Fruit fly (Drosophila melanogaster) Kc167 (cell line): Measurements from ENCODE around the gene CG15012.

Source experiments
- Myc ChIP-seq: fragments of >200 bp; optimal IDR thresholded peaks from 2 replicates; lab custom pipeline; 2017; ENCODE audit warnings: missing external identifiers
- Sin3A ChIP-seq: fragments of >200 bp; optimal IDR thresholded peaks from 2 replicates; lab custom pipeline; 2018; ENCODE audit warnings: missing external identifiers
- h ChIP-seq: fragments of >200 bp; optimal IDR thresholded peaks from 3 replicates; lab custom pipeline; 2018; ENCODE audit warnings: missing external identifiers
- insv ChIP-seq: fragments of >200 bp; optimal IDR thresholded peaks from 3 replicates; lab custom pipeline; 2018; ENCODE audit warnings: missing external identifiers
- psq ChIP-seq: fragments of >200 bp; optimal IDR thresholded peaks from 2 replicates; lab custom pipeline; 2017; ENCODE audit warnings: missing external identifiers
- ttk ChIP-seq: sonication (Bioruptor generic); optimal IDR thresholded peaks from 2 replicates; lab custom pipeline; 2017; ENCODE audit warnings: missing external identifiers

Gene CG15012

dm6 chr3L:4292120-4292697 is at the start of gene CG15012, which contains the start of gene Fdx2:
CG15012 (minus strand) TSS chr3L:4292246.
Fdx2 (plus strand) TSS chr3L:4292482.
- TF ChIP-seq h (lab: Kevin White, UChicago), result no peak
- TF ChIP-seq Sin3A, result no peak
- no peak for TF ChIP-seq insv
- TF ChIP-seq psq, result no peak
- TF ChIP-seq ttk (lab: Kevin White, UChicago), result no peak
- TF ChIP-seq Myc (lab: Kevin White, UChicago), result no peak

DNA sequence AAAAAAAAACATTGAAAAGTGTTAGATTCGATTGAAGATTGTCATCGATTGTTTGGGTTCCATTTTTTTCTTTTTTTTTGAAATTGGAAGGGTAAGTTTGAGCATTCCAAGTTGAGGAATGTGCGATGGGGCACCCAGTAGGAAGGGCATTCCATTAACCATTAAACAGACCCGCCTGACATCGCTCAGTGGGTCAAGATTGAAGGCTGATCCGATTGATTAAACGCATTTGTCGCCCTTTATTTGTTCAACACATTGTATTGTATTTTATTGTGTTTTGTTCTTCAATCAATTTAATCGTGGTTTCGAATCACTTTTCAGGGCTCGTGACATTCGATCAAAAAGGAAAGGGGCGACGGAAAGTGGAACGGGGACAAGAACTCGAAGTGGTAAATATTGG is 49.0 kb upstream of the CG15012 start:
- TF ChIP-seq insv, result no peak
- TF ChIP-seq ttk (lab: Kevin White, UChicago), result no peak
- no peak for TF ChIP-seq Sin3A
- no peak for TF ChIP-seq Myc (lab: Kevin White, UChicago)
- no peak for TF ChIP-seq h (lab: Kevin White, UChicago)
- TF ChIP-seq psq, result no peak

dm6 chr3L:4340227-4340626 is 48.2 kb upstream of the CG15012 start:
- TF ChIP-seq Myc (lab: Kevin White, UChicago) (no peak), Sin3A (no peak), ttk (lab: Kevin White, UChicago) (no peak), h (lab: Kevin White, UChicago) (no peak), insv (no peak), psq (no peak)

dm6 chr3L:4339525-4339924 is 47.5 kb upstream of the CG15012 start:
- no peak for TF ChIP-seq insv
- no peak for TF ChIP-seq h (lab: Kevin White, UChicago)
- no peak for TF ChIP-seq Myc (lab: Kevin White, UChicago)
- no peak for TF ChIP-seq ttk (lab: Kevin White, UChicago)
- TF ChIP-seq Sin3A, result no peak
- TF ChIP-seq psq, result no peak

DNA sequence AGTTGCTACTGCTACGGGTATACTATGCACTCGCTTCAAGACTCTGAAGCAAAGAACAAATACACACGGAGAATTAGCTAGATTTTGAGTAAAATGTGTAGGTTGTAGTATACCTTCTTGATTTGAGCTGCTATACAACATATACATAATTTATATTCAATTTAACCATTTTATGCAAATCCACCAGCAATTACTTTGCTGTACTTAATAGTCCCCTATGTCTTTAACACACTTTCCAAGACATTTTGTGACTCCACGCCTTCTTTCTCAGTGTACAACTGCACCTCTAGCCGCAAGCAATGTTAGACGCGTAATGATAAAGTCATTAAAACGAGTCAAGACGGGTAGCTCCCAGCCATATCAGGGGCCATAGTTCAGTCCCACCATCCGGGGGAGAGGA is 44.5 kb upstream of the CG15012 start:
- TF ChIP-seq h (lab: Kevin White, UChicago) (no peak), Myc (lab: Kevin White, UChicago) (no peak), insv (no peak), ttk (lab: Kevin White, UChicago) (no peak), psq (no peak), Sin3A (no peak)

DNA sequence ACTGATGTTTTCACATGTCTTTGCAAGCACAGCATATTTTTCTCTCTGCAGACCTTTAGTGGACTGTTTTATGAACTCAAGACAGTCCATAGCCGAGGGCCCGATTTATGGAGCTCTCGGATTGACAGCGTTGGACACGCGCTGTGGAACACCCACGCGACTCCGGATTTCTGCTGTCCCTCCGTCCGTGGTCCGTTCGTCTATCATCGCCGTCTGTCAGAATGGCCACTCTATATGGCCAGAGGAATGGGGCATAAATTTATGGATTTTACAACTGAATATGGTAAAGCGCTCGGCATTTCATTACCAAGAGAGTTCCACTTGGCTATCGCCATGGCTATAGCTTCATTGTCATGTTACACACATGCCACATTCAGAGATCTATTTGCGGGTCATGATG is 36.0 kb upstream of the CG15012 start:
- no peak for TF ChIP-seq Sin3A
- no peak for TF ChIP-seq insv
- TF ChIP-seq Myc (lab: Kevin White, UChicago), result no peak
- no peak for TF ChIP-seq ttk (lab: Kevin White, UChicago)
- no peak for TF ChIP-seq psq
- no peak for TF ChIP-seq h (lab: Kevin White, UChicago)

DNA sequence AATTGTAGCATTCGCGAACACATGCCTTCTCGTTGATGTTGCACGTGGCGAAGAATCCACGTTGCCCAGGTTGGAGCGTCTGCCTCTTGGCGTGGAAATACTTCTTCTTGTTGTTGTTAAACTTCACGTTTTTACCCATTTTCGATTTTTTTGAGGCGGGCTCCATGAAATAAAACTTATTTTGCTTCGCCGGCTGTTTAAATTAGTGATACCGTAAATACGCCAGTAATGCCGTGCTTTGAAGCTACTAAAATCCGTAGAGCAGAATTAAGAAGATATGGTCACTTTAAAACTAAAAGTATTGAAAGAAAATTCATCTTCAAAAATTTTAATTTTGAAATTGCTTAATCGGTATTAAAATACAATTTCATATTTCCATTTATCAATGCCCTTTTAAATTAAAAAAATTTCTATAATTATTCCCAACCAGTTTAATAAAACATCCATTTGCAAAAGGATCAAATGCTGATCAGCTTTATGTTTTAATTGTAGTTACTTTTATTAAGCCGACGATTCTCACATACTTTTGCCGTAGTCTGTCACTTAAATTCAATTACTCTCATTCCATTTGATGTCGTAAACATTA is 30.1 kb upstream of the CG15012 start, which contains the start of gene CG15014:
Gene CG15014, minus strand, starts transcription at position 228 of the 586 bp plus-strand sequence.
- TF ChIP-seq ttk (lab: Kevin White, UChicago) (no peak), psq (no peak), h (lab: Kevin White, UChicago) (no peak), Myc (lab: Kevin White, UChicago) (no peak), insv (no peak), Sin3A (no peak)

DNA sequence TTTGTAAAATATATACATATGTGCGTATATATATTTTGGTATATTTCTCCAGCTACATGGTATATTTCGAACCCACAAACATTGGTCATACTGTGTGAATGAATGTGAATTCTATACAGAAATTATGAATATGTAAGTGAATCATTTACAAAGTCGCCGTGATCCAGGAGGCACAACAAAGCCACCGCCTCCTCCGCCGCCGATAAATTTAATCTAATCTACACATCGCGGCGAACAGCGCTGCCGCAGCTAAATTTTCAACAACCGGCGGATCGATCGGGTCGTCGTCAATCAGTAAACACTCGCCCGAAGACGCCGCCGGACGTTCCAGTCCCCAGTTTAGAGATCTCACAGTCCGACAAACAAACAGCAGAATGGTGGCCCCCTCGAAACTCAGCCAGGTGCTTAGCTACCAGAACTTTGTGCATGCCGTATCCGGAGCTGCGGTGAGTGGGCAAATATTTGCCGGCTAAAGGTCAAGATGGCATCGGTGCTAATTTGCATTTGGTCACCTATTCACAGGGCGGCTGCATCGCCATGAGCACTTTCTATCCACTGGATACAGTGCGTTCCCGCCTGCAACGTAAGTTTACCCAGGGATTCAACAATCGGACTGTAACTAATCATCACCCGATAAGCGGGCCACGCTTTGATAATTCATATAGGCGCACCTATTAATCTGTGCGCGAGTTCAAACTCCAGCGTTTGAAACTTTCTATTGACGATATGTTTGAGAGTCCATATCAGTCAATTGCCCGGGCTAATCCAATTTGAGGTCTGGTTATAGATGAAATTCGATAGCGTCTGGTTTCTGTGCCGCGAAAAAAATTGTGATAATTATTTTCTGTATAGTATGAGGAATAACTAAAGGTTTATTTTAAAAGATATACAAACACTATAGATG is 26.9 kb upstream of the CG15012 start, which contains the start of gene PMP34:
Gene PMP34, plus strand, starts transcription at position 79 of the 904 bp plus-strand sequence.
- TF ChIP-seq ttk (lab: Kevin White, UChicago), result no peak
- no peak for TF ChIP-seq insv
- TF ChIP-seq Myc (lab: Kevin White, UChicago), result no peak
- no peak for TF ChIP-seq Sin3A
- no peak for TF ChIP-seq h (lab: Kevin White, UChicago)
- no peak for TF ChIP-seq psq

DNA sequence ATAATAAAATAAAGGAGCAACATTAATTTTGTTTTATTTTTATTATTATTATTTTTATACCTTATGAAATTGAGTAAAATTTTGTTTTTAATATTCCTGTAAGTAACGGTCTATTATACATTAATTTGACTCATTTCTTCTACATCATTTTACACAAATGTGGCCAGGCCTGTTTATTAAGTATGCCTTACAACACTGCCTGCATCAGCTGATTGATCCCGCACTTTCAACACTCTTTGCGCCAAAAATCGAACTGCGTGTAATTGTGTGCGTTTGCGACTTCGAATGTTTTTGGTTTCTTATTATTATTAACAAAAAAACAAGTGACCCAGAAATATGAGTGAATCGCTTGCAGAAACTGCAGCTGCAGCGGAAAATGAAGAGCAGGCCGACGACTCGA is 21.3 kb upstream of the CG15012 start, which contains the start of gene Claspin:
Gene Claspin, plus strand, starts transcription at position 185 of the 400 bp plus-strand sequence.
- no peak for TF ChIP-seq psq
- TF ChIP-seq h (lab: Kevin White, UChicago), result no peak
- no peak for TF ChIP-seq Myc (lab: Kevin White, UChicago)
- no peak for TF ChIP-seq ttk (lab: Kevin White, UChicago)
- no peak for TF ChIP-seq Sin3A
- TF ChIP-seq insv, result no peak

dm6 chr3L:4310604-4311003 is 18.6 kb upstream of the CG15012 start:
- no peak for TF ChIP-seq Myc (lab: Kevin White, UChicago)
- no peak for TF ChIP-seq insv
- TF ChIP-seq Sin3A, result no peak
- no peak for TF ChIP-seq h (lab: Kevin White, UChicago)
- no peak for TF ChIP-seq ttk (lab: Kevin White, UChicago)
- TF ChIP-seq psq, result no peak

DNA sequence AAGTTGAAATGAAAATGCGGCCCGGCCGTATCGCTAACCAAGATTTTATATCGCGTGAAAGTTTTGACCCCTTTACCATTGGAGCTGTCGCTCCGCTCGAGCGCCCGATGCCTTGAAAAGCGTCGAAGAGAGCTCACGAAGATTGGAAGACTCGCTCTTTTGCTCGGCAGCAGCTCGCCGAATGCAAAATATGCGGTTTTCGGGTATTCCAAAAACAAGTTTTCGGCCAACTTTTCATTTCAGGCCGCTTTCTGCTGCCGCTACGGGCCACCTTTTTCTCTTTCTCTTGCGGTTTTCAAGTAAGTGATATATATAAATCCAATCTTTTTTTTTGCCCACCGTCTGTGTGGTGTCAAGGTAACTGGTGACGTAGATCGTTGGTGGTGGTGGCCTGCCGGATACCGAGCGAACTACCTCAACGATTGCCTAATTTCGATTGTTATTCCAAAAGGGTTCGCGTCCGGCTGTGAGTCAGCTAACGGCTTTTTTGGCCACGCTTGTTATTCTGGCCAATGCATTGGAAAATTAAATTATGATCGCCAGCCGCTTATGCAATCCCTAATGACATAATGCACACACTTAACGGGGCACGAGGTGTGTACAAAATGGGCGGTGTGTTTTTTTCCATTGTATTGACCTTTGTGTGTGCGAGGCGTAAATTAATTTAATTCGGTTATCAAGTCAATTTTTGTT is 15.8 kb upstream of the CG15012 start, which contains the start of gene dyl:
Gene dyl, minus strand, starts transcription at position 28 of the 693 bp plus-strand sequence.
- TF ChIP-seq h (lab: Kevin White, UChicago) (no peak), ttk (lab: Kevin White, UChicago) (no peak)
